Worm (Caenorhabditis elegans): ENCODE measurements around the gene comt-5.

The comt-5 gene

DNA sequence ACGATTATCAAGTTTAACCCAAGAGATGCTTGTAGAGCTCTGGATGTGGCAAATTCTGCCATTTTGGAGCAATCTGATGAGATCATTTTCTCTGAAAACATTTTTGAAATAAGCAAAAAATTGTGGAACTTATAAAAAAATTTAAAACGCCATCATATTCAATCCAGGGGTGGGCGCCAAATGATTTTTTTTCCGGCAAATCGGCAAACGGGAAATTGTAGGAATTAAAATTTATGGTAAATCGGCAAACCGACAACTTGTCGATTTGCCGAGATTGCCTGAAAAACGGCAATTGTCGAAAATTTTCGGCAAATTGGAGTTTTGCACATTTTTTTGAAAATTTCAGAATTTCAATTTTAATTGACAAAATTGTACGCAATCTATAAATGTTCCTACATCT, 17.9 kb downstream of the comt-5 start, which contains the start of gene srab-23:
Gene srab-23, minus strand, starts transcription at position 101 of the 400 bp plus-strand sequence.
- TF ChIP-seq lin-39 (tag; optimal IDR thresholded peaks at IDR 0.05) (no peak), lin-13 (GFP tag; optimal IDR thresholded peaks at IDR 0.05) (no peak), ztf-1 (GFP tag; conservative IDR thresholded peaks at IDR 0.05) (no peak), F13H6.1 (tag; optimal IDR thresholded peaks at IDR 0.05) (no peak), nhr-23 (tag; optimal IDR thresholded peaks at IDR 0.05) (no peak), nhr-12 (tag; optimal IDR thresholded peaks at IDR 0.05) (no peak), nhr-11 (tag; optimal IDR thresholded peaks at IDR 0.05) (no peak), sma-3 (GFP tag; optimal IDR thresholded peaks at IDR 0.05) (no peak), dmd-4 (tag; optimal IDR thresholded peaks at IDR 0.05) (no peak), unc-55 (GFP tag; optimal IDR thresholded peaks at IDR 0.05) (no peak), ZK546.5 (tag; optimal IDR thresholded peaks at IDR 0.05) (no peak), alr-1 (tag; optimal IDR thresholded peaks at IDR 0.05) (no peak), Y55F3AM.14 (GFP tag; optimal IDR thresholded peaks at IDR 0.05) (no peak), sma-9 (GFP tag; optimal IDR thresholded peaks at IDR 0.05) (no peak), sma-9 (tag; optimal IDR thresholded peaks at IDR 0.05) (no peak), zag-1 (tag; optimal IDR thresholded peaks at IDR 0.05) (no peak), unc-62 (GFP tag; optimal IDR thresholded peaks at IDR 0.05) (no peak), fos-1 (tag; optimal IDR thresholded peaks at IDR 0.05) (no peak), nhr-6 (tag; optimal IDR thresholded peaks at IDR 0.05) (no peak), mab-5 (tag; optimal IDR thresholded peaks at IDR 0.05) (no peak), skn-1 (tag; optimal IDR thresholded peaks at IDR 0.05) (no peak)

DNA sequence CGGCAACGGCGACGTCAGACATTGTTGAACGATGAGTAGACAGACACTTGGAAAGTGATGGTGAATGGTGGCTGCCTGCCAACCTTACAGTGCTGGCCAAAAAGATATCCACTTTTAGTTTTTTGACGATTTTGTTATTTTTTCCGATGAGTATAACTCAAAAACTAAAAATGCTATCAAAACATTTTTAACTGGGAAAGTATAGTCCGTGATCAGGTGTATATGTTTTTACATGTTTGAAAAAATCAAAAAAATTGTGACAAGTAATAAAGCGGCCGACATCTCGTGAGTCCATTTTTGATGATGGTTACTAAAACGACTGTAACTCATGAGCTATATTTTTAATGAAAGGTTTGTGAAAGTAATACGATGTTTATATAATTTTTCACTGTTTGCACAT, 22.0 kb downstream of the comt-5 start, which contains the start of gene hil-6:
Gene hil-6, minus strand, starts transcription at position 101 of the 400 bp plus-strand sequence.
- TF ChIP-seq sma-3 (GFP tag; optimal IDR thresholded peaks at IDR 0.05), result no peak
- TF ChIP-seq ama-1 (optimal IDR thresholded peaks at IDR 0.05), result no peak
- TF ChIP-seq peb-1 (tag; optimal IDR thresholded peaks at IDR 0.05), result no peak
- no peak for TF ChIP-seq C34F6.9 (tag; optimal IDR thresholded peaks at IDR 0.05)
- TF ChIP-seq nhr-6 (tag; optimal IDR thresholded peaks at IDR 0.05), result no peak
- TF ChIP-seq F13H6.1 (tag; optimal IDR thresholded peaks at IDR 0.05), result no peak
- no peak for TF ChIP-seq ceh-16 (tag; optimal IDR thresholded peaks at IDR 0.05)
- TF ChIP-seq egl-27 (tag; optimal IDR thresholded peaks at IDR 0.05), result no peak
- no peak for TF ChIP-seq nhr-23 (tag; optimal IDR thresholded peaks at IDR 0.05)
- TF ChIP-seq nhr-11 (tag; optimal IDR thresholded peaks at IDR 0.05), result no peak
- TF ChIP-seq ztf-11 (tag; optimal IDR thresholded peaks at IDR 0.05), result no peak
- no peak for TF ChIP-seq R02D3.7 (tag; optimal IDR thresholded peaks at IDR 0.05)
- TF ChIP-seq sem-4 (tag; optimal IDR thresholded peaks at IDR 0.05), result no peak
- TF ChIP-seq sma-9 (GFP tag; optimal IDR thresholded peaks at IDR 0.05), result no peak
- no peak for TF ChIP-seq sma-9 (tag; optimal IDR thresholded peaks at IDR 0.05)
- TF ChIP-seq lin-11 (tag; optimal IDR thresholded peaks at IDR 0.05), result no peak
- no peak for TF ChIP-seq ztf-1 (GFP tag; conservative IDR thresholded peaks at IDR 0.05)

DNA sequence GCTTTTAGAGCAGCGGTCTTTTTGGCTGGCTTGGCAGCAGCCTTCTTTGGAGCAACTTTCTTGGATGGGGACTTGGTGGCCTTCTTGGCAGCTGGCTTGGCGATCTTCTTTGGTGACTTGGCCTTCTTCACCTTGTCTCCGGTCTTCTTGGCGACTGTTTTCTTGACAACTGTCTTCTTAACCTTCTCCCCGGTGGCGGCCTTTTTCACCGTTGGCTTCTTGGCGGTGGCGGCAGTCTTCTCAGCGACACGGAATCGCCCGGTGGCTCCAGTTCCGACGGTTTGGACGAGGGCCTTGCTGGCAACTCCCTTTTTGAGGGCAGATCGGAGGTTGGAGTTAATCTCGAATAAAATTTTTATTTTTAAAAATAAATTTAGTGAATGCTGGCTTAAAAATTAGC, 22.7 kb downstream of the comt-5 start:
- TF ChIP-seq lin-11 (tag; optimal IDR thresholded peaks at IDR 0.05), result no peak
- TF ChIP-seq skn-1 (tag; optimal IDR thresholded peaks at IDR 0.05), result no peak
- no peak for TF ChIP-seq gmeb-1 (tag; optimal IDR thresholded peaks at IDR 0.05)
- no peak for TF ChIP-seq unc-39 (tag; optimal IDR thresholded peaks at IDR 0.05)

DNA sequence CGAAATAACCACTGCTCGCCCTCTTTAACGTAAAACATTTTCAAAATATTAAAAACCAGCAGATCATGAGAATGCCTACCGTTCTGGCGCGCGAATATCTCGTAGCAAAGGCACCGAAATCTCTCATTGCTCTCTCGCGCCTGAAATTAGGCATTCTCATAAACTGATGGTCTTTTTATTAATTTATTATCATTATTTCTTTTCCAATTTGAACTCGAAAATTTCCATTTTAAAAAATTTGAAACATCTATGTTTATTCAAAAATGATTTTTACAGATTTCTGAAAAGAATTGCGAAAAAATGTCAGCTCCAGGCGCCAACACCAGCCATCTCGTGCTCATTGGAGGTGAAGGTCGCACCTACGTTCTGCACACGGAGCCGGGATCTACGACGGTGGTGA, 23.5 kb downstream of the comt-5 start, which contains the start of gene F59A7.12:
Gene F59A7.12, plus strand, starts transcription at position 301 of the 400 bp plus-strand sequence.
- TF ChIP-seq nhr-10 (tag; optimal IDR thresholded peaks at IDR 0.05) (no peak), aly-2 (tag; optimal IDR thresholded peaks at IDR 0.05) (no peak), sma-9 (GFP tag; optimal IDR thresholded peaks at IDR 0.05) (no peak), sma-9 (tag; optimal IDR thresholded peaks at IDR 0.05) (no peak), nhr-23 (tag; optimal IDR thresholded peaks at IDR 0.05) (no peak), egl-27 (tag; optimal IDR thresholded peaks at IDR 0.05) (no peak), elt-1 (tag; optimal IDR thresholded peaks at IDR 0.05) (no peak), elt-3 (tag; optimal IDR thresholded peaks at IDR 0.05) (no peak), sem-4 (tag; optimal IDR thresholded peaks at IDR 0.05) (no peak), zag-1 (tag; optimal IDR thresholded peaks at IDR 0.05) (no peak), gmeb-1 (tag; optimal IDR thresholded peaks at IDR 0.05) (no peak)

DNA sequence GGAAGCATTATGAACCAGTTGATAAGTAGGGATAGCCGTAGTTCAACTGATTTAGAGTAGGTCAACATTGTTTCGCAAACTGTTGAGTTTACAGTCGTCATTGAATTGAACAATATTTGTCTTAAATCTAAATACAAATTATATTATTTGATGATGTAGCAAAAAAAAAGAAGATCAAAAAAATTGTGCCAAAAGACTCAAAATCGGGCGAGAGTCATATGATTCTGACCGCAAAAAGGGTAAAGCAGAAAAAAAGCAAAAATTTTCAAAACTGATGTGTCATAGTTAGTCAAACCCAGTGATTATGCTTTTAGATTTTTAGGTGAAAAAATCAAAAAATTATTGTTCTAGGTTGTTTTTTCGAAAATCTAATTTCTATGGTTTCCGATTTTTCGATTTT, 25.6 kb downstream of the comt-5 start, which contains the start of gene srab-13:
Gene srab-13, minus strand, starts transcription at position 101 of the 400 bp plus-strand sequence.
- TF ChIP-seq ceh-16 (tag; optimal IDR thresholded peaks at IDR 0.05), result no peak
- TF ChIP-seq nhr-12 (tag; optimal IDR thresholded peaks at IDR 0.05), result no peak
- TF ChIP-seq crh-2 (tag; optimal IDR thresholded peaks at IDR 0.05), result no peak
- TF ChIP-seq nhr-23 (tag; optimal IDR thresholded peaks at IDR 0.05), result no peak
- TF ChIP-seq unc-39 (tag; optimal IDR thresholded peaks at IDR 0.05), result no peak
- TF ChIP-seq ztf-4 (tag; optimal IDR thresholded peaks at IDR 0.05), result no peak
- no peak for TF ChIP-seq lsy-2 (tag; optimal IDR thresholded peaks at IDR 0.05)
- TF ChIP-seq Y55F3AM.14 (GFP tag; optimal IDR thresholded peaks at IDR 0.05), result no peak
- no peak for TF ChIP-seq nhr-25 (tag; optimal IDR thresholded peaks at IDR 0.05)
- no peak for TF ChIP-seq mbf-1 (tag; optimal IDR thresholded peaks at IDR 0.05)
- TF ChIP-seq snpc-4 (tag; optimal IDR thresholded peaks at IDR 0.05), result no peak
- no peak for TF ChIP-seq nhr-6 (tag; optimal IDR thresholded peaks at IDR 0.05)
- TF ChIP-seq nhr-10 (tag; optimal IDR thresholded peaks at IDR 0.05), result no peak
- TF ChIP-seq ztf-1 (GFP tag; conservative IDR thresholded peaks at IDR 0.05), result no peak
